Fruit fly (Drosophila melanogaster) Kc167 (cell line): ENCODE measurements around the gene CG10616.

ENCODE experiments used
- Myc ChIP-seq: fragments of >200 bp; optimal IDR thresholded peaks from 2 replicates; lab custom pipeline; 2017; ENCODE audit warnings: missing external identifiers
- h ChIP-seq: fragments of >200 bp; optimal IDR thresholded peaks from 3 replicates; lab custom pipeline; 2018; ENCODE audit warnings: missing external identifiers
- psq ChIP-seq: fragments of >200 bp; optimal IDR thresholded peaks from 2 replicates; lab custom pipeline; 2017; ENCODE audit warnings: missing external identifiers
- ttk ChIP-seq: sonication (Bioruptor generic); optimal IDR thresholded peaks from 2 replicates; lab custom pipeline; 2017; ENCODE audit warnings: missing external identifiers

dm6 chr3L:12447501-12447900 lies 24.0 kb upstream of the CG10616 start:
- TF ChIP-seq psq (no peak), ttk (lab: Kevin White, UChicago) (no peak), h (lab: Kevin White, UChicago) (no peak), Myc (no peak)
